Fruit fly (Drosophila melanogaster) whole organism, adult: ENCODE measurements around the gene CG10761.

Experiments used
- CG11617 ChIP-seq: fragments of 200-800 bp; sonication (Bioruptor generic); optimal IDR thresholded peaks from 2 replicates; lab custom pipeline; 2017; ENCODE audit warnings: mild to moderate bottlenecking, missing biosample characterization, missing genetic modification reagents, missing genetic modification characterization
- CG1620 ChIP-seq: fragments of 200-800 bp; sonication (Bioruptor generic); optimal IDR thresholded peaks from 2 replicates; lab custom pipeline; 2016; ENCODE audit warnings: missing biosample characterization, missing genetic modification characterization
- CG7101 ChIP-seq: fragments of 200-800 bp; sonication (Bioruptor generic); optimal IDR thresholded peaks from 2 replicates; lab custom pipeline; 2018; ENCODE audit warnings: missing biosample characterization, mild to moderate bottlenecking, missing genetic modification characterization, moderate library complexity
- Clk ChIP-seq: fragments of 200-800 bp; sonication (Bioruptor generic); optimal IDR thresholded peaks from 2 replicates; lab custom pipeline; 2017; ENCODE audit warnings: missing biosample characterization, missing genetic modification characterization
- Crg-1 ChIP-seq: fragments of 200-800 bp; sonication (Bioruptor generic); optimal IDR thresholded peaks from 2 replicates; lab custom pipeline; 2016; ENCODE audit warnings: missing biosample characterization, missing genetic modification characterization
- Hr96 ChIP-seq: fragments of 200-800 bp; sonication (Bioruptor generic); optimal IDR thresholded peaks from 2 replicates; lab custom pipeline; 2016; ENCODE audit warnings: missing biosample characterization, missing genetic modification characterization
- Mnt ChIP-seq: fragments of 200-800 bp; sonication (Bioruptor generic); optimal IDR thresholded peaks from 2 replicates; lab custom pipeline; 2016; ENCODE audit warnings: missing biosample characterization, mild to moderate bottlenecking, missing genetic modification characterization
- bab1 ChIP-seq: fragments of 200-800 bp; sonication (Bioruptor generic); optimal IDR thresholded peaks from 3 replicates; lab custom pipeline; 2019; ENCODE audit warnings: missing biosample characterization, mild to moderate bottlenecking, missing genetic modification characterization, moderate library complexity
- cic ChIP-seq: fragments of 200-800 bp; sonication (Bioruptor generic); optimal IDR thresholded peaks from 2 replicates; lab custom pipeline; 2017; ENCODE audit warnings: missing biosample characterization, mild to moderate bottlenecking, missing genetic modification characterization, moderate library complexity
- kay ChIP-seq: fragments of 200-800 bp; sonication (Bioruptor generic); peaks from one replicate; lab custom pipeline; 2016; ENCODE audit warnings: missing biosample characterization, missing genetic modification characterization, borderline replicate concordance
- pad ChIP-seq: fragments of 200-800 bp; sonication (Bioruptor generic); optimal IDR thresholded peaks from 3 replicates; lab custom pipeline; 2017; ENCODE audit warnings: missing biosample characterization, missing genetic modification characterization, mild to moderate bottlenecking, moderate library complexity, missing genetic modification reagents
- tj ChIP-seq: fragments of 200-800 bp; sonication (Bioruptor generic); optimal IDR thresholded peaks from 3 replicates; lab custom pipeline; 2017; ENCODE audit warnings: missing biosample characterization, mild to moderate bottlenecking, missing genetic modification characterization, moderate library complexity
- toe ChIP-seq: fragments of 200-800 bp; sonication (Bioruptor generic); optimal IDR thresholded peaks from 2 replicates; lab custom pipeline; 2016; ENCODE audit warnings: missing biosample characterization, missing genetic modification characterization

DNA sequence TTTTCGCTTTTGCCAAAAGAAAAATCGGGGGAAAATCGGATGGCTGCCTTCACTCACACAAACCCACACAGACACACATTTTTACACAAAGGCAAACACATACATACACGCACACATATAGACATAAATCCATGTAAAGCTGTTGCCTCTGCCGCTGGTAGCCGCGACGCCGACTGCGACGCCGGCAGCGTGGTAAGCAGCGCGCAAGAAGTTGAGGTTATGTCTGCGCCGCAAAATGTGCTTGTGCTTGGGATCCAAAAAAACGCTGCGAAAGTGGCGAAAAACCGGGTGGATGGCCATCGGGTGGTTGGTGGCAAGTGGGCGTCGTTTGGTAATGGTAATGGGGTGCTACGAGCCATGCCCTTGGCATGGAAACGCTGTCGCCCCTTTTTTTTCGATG is 17.3 kb upstream of the CG10761 start:
- TF ChIP-seq toe (GFP tag; lab: Kevin White, UChicago) (no peak), kay (GFP tag; lab: Kevin White, UChicago) (no peak), CG7101 (tag; lab: Kevin White, UChicago) (no peak), pad (GFP tag; lab: Kevin White, UChicago) (no peak), Clk (GFP tag; lab: Kevin White, UChicago) (no peak), Crg-1 (GFP tag; lab: Kevin White, UChicago) (no peak), CG1620 (GFP tag; lab: Kevin White, UChicago) (no peak), CG11617 (GFP tag; lab: Kevin White, UChicago) (no peak), bab1 (GFP tag; lab: Kevin White, UChicago) (no peak), Mnt (GFP tag; lab: Kevin White, UChicago) (no peak), Hr96 (GFP tag; lab: Kevin White, UChicago) (no peak), tj (GFP tag; lab: Kevin White, UChicago) (no peak), cic (no peak)
